Fruit fly (Drosophila melanogaster) whole organism, adult: ENCODE measurements around the gene CG12147.

Experiments used
- CG11617 ChIP-seq: fragments of 200-800 bp; sonication (Bioruptor generic); optimal IDR thresholded peaks from 2 replicates; lab custom pipeline; 2017; ENCODE audit warnings: mild to moderate bottlenecking, missing biosample characterization, missing genetic modification reagents, missing genetic modification characterization
- CG1620 ChIP-seq: fragments of 200-800 bp; sonication (Bioruptor generic); optimal IDR thresholded peaks from 2 replicates; lab custom pipeline; 2016; ENCODE audit warnings: missing biosample characterization, missing genetic modification characterization
- CG33017 ChIP-seq: fragments of 200-800 bp; sonication (Bioruptor generic); optimal IDR thresholded peaks from 2 replicates; lab custom pipeline; 2018; ENCODE audit warnings: missing biosample characterization, mild to moderate bottlenecking, missing genetic modification characterization, moderate library complexity
- CG7045 ChIP-seq: fragments of 200-800 bp; sonication (Bioruptor generic); optimal IDR thresholded peaks from 2 replicates; lab custom pipeline; 2017; ENCODE audit warnings: missing biosample characterization, mild to moderate bottlenecking, missing genetic modification characterization
- CG7101 ChIP-seq: fragments of 200-800 bp; sonication (Bioruptor generic); optimal IDR thresholded peaks from 2 replicates; lab custom pipeline; 2018; ENCODE audit warnings: missing biosample characterization, mild to moderate bottlenecking, missing genetic modification characterization, moderate library complexity
- Clk ChIP-seq: fragments of 200-800 bp; sonication (Bioruptor generic); optimal IDR thresholded peaks from 2 replicates; lab custom pipeline; 2017; ENCODE audit warnings: missing biosample characterization, missing genetic modification characterization
- Crg-1 ChIP-seq: fragments of 200-800 bp; sonication (Bioruptor generic); optimal IDR thresholded peaks from 2 replicates; lab custom pipeline; 2016; ENCODE audit warnings: missing biosample characterization, missing genetic modification characterization
- Hr96 ChIP-seq: fragments of 200-800 bp; sonication (Bioruptor generic); optimal IDR thresholded peaks from 2 replicates; lab custom pipeline; 2016; ENCODE audit warnings: missing biosample characterization, missing genetic modification characterization
- cic ChIP-seq: fragments of 200-800 bp; sonication (Bioruptor generic); optimal IDR thresholded peaks from 2 replicates; lab custom pipeline; 2017; ENCODE audit warnings: missing biosample characterization, mild to moderate bottlenecking, missing genetic modification characterization, moderate library complexity
- kay ChIP-seq: fragments of 200-800 bp; sonication (Bioruptor generic); peaks from one replicate; lab custom pipeline; 2016; ENCODE audit warnings: missing biosample characterization, missing genetic modification characterization, borderline replicate concordance
- ovo ChIP-seq: fragments of 200-800 bp; sonication (Bioruptor generic); optimal IDR thresholded peaks from 2 replicates; lab custom pipeline; 2016; ENCODE audit warnings: missing biosample characterization, missing genetic modification characterization
- pad ChIP-seq: fragments of 200-800 bp; sonication (Bioruptor generic); optimal IDR thresholded peaks from 3 replicates; lab custom pipeline; 2017; ENCODE audit warnings: missing biosample characterization, missing genetic modification characterization, mild to moderate bottlenecking, moderate library complexity, missing genetic modification reagents
- tj ChIP-seq: fragments of 200-800 bp; sonication (Bioruptor generic); optimal IDR thresholded peaks from 3 replicates; lab custom pipeline; 2017; ENCODE audit warnings: missing biosample characterization, mild to moderate bottlenecking, missing genetic modification characterization, moderate library complexity
- toe ChIP-seq: fragments of 200-800 bp; sonication (Bioruptor generic); optimal IDR thresholded peaks from 2 replicates; lab custom pipeline; 2016; ENCODE audit warnings: missing biosample characterization, missing genetic modification characterization

DNA sequence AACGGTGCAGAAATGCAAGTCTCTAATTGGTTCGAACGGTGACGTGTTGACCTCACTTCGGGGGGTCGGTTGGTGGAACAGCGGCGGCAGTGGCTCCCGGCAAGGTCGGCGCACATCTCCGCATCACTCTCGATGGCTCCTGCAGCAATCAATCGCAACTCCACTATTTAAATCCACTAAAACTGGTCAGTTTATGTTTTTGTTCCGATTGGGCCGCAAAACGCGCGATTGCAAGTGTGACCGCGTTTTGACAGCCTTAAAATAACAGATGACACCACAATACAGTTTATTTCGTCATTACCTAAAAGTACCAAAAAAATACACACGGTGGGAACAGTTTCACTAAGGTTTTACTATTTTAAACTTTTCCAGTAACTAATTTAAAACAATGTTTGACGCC, 37.4 kb upstream of the CG12147 start, which contains the start of gene PEK:
- TF ChIP-seq CG1620 (GFP tag; lab: Kevin White, UChicago) = no peak
- TF ChIP-seq kay (GFP tag; lab: Kevin White, UChicago) = no peak
- TF ChIP-seq tj (GFP tag; lab: Kevin White, UChicago) = no peak
- TF ChIP-seq Hr96 (GFP tag; lab: Kevin White, UChicago) = no peak
- no peak for TF ChIP-seq CG7045
- TF ChIP-seq CG7101 = no peak
- no peak for TF ChIP-seq ovo (GFP tag; lab: Kevin White, UChicago)
- no peak for TF ChIP-seq CG33017 (tag; lab: Kevin White, UChicago)
- no peak for TF ChIP-seq Crg-1 (GFP tag; lab: Kevin White, UChicago)
- no peak for TF ChIP-seq CG11617 (GFP tag; lab: Kevin White, UChicago)
- no peak for TF ChIP-seq toe (GFP tag; lab: Kevin White, UChicago)
- TF ChIP-seq pad (GFP tag; lab: Kevin White, UChicago) = no peak
- TF ChIP-seq cic (GFP tag; lab: Kevin White, UChicago) = no peak
- TF ChIP-seq Clk (GFP tag; lab: Kevin White, UChicago) = no peak
